Worm (Caenorhabditis elegans) whole organism, dauer: ENCODE measurements around the gene K01D12.15.

ENCODE experiments used
- unc-62 ChIP-seq: sonication (generic microtip); optimal IDR thresholded peaks from 2 replicates; lab custom pipeline; 2017; ENCODE audit warnings: missing biosample characterization, missing genetic modification reagents, missing genetic modification characterization

The K01D12.15 gene

ce11 chrV:12413651-12414114 lies 27.4 kb downstream of the K01D12.15 start, which contains the start of gene cdr-6:
Gene cdr-6, minus strand, starts transcription at chrV:12413701.
- TF ChIP-seq unc-62 (GFP tag; lab: Kevin White, UChicago) = no peak

- no peak for TF ChIP-seq unc-62 (GFP tag; lab: Kevin White, UChicago)
These were observed 28.1 kb downstream of the K01D12.15 start for ce11 chrV:12414362-12414761.

ce11 chrV:12415656-12416055 lies 29.4 kb downstream of the K01D12.15 start, which contains the start of gene cdr-2:
Gene cdr-2, minus strand, starts transcription at chrV:12415709.
- no peak for TF ChIP-seq unc-62 (GFP tag; lab: Kevin White, UChicago)

- TF ChIP-seq unc-62 (GFP tag; lab: Kevin White, UChicago) = no peak
These were observed 31.0 kb downstream of the K01D12.15 start, which contains the start of gene cdr-3 for ce11 chrV:12417277-12417676. Gene cdr-3, minus strand, starts transcription at chrV:12417377.

- TF ChIP-seq unc-62 (GFP tag; lab: Kevin White, UChicago) = no peak
These were observed 32.0 kb downstream of the K01D12.15 start, which contains the start of gene C54D10.3 for ce11 chrV:12418292-12418691. Gene C54D10.3, plus strand, starts transcription at chrV:12418592.

- TF ChIP-seq unc-62 (GFP tag; lab: Kevin White, UChicago) = no peak
These were observed 34.6 kb downstream of the K01D12.15 start, which contains the start of gene C54D10.4 for ce11 chrV:12420843-12421242. Gene C54D10.4, minus strand, starts transcription at chrV:12420943.

DNA sequence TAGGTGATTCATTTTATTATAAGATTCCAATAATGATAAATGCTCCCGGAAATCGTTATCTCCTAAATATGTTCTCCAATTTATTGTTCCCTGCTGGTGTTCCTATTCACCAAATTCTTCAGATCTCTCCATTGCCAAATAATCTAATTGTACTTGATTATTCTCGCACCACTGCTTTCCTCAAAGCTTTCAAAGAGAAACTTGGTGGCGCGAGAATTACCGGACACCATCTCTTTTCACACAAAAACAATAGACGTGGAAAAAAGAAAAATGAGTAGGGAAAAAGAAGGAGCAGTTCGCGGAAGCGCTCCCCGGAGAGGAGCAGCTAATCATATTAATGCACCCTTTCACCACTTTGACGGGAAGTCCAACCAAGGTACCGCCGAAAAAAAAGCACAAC lies 35.1 kb downstream of the K01D12.15 start:
- TF ChIP-seq unc-62 (GFP tag; lab: Kevin White, UChicago) = no peak

DNA sequence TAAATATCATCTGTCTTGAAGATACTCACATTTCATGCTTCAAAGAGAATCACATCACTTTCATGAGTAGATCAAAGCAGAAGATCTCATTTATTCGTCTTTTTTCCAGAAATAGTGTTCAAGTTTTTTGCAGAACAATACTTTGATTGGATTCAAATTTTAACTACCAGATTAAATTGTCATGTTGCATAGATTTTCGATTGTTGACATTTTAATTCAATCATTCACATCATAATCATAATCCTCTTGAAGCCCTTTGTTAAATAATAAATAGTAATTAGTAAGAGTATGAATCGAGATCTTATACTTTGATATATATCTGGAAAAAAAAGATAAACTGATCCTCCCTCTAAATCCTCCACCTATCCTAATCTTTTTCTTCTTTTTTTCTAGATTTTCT lies 41.6 kb downstream of the K01D12.15 start:
- TF ChIP-seq unc-62 (GFP tag; lab: Kevin White, UChicago) = no peak

DNA sequence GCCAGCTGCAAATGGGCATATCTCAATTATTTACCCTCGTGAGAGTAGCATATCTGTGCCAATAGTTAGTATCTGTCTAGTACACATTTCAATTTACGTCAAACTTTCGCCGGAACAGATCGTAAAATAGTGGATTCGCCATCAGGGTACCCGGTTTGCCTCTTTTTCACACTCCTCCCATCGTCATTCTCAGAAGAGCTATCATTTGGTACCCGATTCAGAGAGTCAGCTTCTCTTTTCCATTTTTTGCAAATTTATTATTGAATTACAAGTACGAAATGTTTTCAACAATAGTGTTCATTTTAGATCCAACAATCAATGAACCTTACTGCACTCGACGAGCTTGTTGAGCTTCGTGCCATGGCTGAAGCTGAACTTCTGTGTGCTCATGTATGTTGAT lies 42.8 kb downstream of the K01D12.15 start, which contains the start of gene C54D10.5:
Gene C54D10.5 (plus strand): TSS at position 301 of the 400 bp plus-strand sequence.
- no peak for TF ChIP-seq unc-62 (GFP tag; lab: Kevin White, UChicago)

DNA sequence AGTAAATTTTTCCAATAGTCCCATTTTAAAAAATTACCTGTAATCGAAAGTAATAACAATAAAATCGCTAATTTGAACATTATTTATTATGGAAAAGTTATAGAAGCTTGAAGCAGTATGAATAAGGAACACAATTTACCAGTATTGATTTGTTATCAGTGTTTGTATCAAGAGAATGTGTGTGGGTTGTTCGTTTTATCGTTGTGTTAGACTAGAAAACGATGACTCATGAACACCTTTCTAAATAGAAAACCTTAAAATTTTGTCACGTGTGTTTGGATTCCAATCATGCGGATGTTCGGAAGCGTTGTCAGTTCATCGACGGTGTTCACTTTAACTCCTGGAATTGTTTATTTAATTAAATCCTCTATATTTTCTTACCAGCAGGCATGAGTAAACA lies 45.9 kb downstream of the K01D12.15 start, which contains the start of gene C54D10.13:
Gene C54D10.13 (minus strand): TSS at position 179 of the 400 bp plus-strand sequence.
- no peak for TF ChIP-seq unc-62 (GFP tag; lab: Kevin White, UChicago)

DNA sequence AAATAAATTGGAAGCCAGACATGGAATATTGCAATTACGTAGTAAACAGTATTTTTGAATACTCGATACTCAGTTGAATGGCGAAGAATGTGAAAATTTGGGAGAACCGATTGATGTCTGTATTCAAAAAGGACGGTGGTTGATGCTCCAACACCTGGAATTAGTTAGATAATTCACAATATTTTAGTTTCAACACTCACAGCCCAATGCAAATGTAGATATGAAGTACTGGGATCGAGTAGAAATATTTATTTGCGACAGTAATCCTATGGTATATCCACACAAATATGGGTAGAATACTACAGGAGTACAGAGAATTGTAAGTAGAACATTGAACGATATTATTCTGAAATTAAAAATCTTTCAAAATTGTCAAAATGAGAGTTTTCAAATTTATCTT lies 46.9 kb downstream of the K01D12.15 start:
- no peak for TF ChIP-seq unc-62 (GFP tag; lab: Kevin White, UChicago)

ce11 chrV:12433717-12434116 lies 47.5 kb downstream of the K01D12.15 start, which contains the start of gene srh-25:
Gene srh-25, minus strand, starts transcription at chrV:12433817.
- TF ChIP-seq unc-62 (GFP tag; lab: Kevin White, UChicago) = no peak
